Fruit fly (Drosophila melanogaster) whole organism, wandering third instar larva: Measurements from ENCODE around the gene Dsor1.

ENCODE experiments used
- Abd-B ChIP-seq: fragments of >200 bp; optimal IDR thresholded peaks from 2 replicates; lab custom pipeline; 2017; ENCODE audit warnings: missing biosample characterization, missing genetic modification characterization
- CG32264 ChIP-seq: fragments of 200-800 bp; sonication (Bioruptor generic); optimal IDR thresholded peaks from 2 replicates; lab custom pipeline; 2016; ENCODE audit warnings: missing biosample characterization, missing genetic modification characterization
- CG9705 ChIP-seq: fragments of 200-800 bp; sonication (Bioruptor generic); optimal IDR thresholded peaks from 2 replicates; lab custom pipeline; 2018; ENCODE audit warnings: missing biosample characterization, mild to moderate bottlenecking, missing genetic modification characterization
- CrebA ChIP-seq: fragments of 200-800 bp; sonication (Bioruptor generic); optimal IDR thresholded peaks from 2 replicates; lab custom pipeline; 2016; ENCODE audit warnings: missing biosample characterization, mild to moderate bottlenecking, missing genetic modification characterization, borderline replicate concordance
- Dfd ChIP-seq: fragments of >200 bp; optimal IDR thresholded peaks from 2 replicates; lab custom pipeline; 2017; ENCODE audit warnings: missing biosample characterization, missing genetic modification characterization
- Dif ChIP-seq: fragments of 200-275, 200-300 bp; sonication (Bioruptor generic); optimal IDR thresholded peaks from 2 replicates; lab custom pipeline; 2018; ENCODE audit warnings: missing biosample characterization, missing genetic modification characterization; ENCODE audit not compliant: partially characterized antibody
- GATAd ChIP-seq: sonication (Bioruptor generic); optimal IDR thresholded peaks from 2 replicates; lab custom pipeline; 2016; ENCODE audit warnings: missing biosample characterization, missing genetic modification characterization
- HLH106 ChIP-seq: fragments of 200-800 bp; optimal IDR thresholded peaks from 3 replicates; lab custom pipeline; 2019; ENCODE audit warnings: missing biosample characterization, mild to moderate bottlenecking, missing genetic modification characterization, moderate library complexity
- Hnf4 ChIP-seq: fragments of 200-800 bp; sonication (Bioruptor generic); optimal IDR thresholded peaks from 2 replicates; lab custom pipeline; 2016; ENCODE audit warnings: missing biosample characterization, mild to moderate bottlenecking, missing genetic modification characterization
- Hr78 ChIP-seq: fragments of >200 bp; optimal IDR thresholded peaks from 2 replicates; lab custom pipeline; 2017; ENCODE audit warnings: missing biosample characterization, missing genetic modification characterization
- Hr83 ChIP-seq: fragments of 200-300 bp; sonication (Bioruptor generic); optimal IDR thresholded peaks from 2 replicates; lab custom pipeline; 2016; ENCODE audit warnings: missing biosample characterization, mild to moderate bottlenecking, missing genetic modification characterization, moderate library complexity; ENCODE audit not compliant: poor library complexity, severe bottlenecking
- Jra ChIP-seq: sonication (Bioruptor generic); optimal IDR thresholded peaks from 2 replicates; lab custom pipeline; 2016; ENCODE audit warnings: missing biosample characterization, missing genetic modification characterization
- Mio ChIP-seq: sonication (Bioruptor generic); optimal IDR thresholded peaks from 2 replicates; lab custom pipeline; 2016; ENCODE audit warnings: missing biosample characterization, missing genetic modification characterization
- Myc ChIP-seq: fragments of >200 bp; optimal IDR thresholded peaks from 2 replicates; lab custom pipeline; 2017
- N ChIP-seq: fragments of >200 bp; optimal IDR thresholded peaks from 2 replicates; lab custom pipeline; 2018; ENCODE audit warnings: missing biosample characterization, missing external identifiers, missing genetic modification characterization
- OdsH ChIP-seq: fragments of 200-800 bp; sonication (Bioruptor generic); optimal IDR thresholded peaks from 2 replicates; lab custom pipeline; 2016; ENCODE audit warnings: missing biosample characterization, mild to moderate bottlenecking, missing genetic modification characterization
- Rel ChIP-seq, 2 experiments: fragments of 200-800 bp; sonication (Bioruptor generic) in 1 of 2; optimal IDR thresholded peaks; 2 replicates in 1 of 2; 3 replicates in 1 of 2; lab custom pipeline; 2016 to 2019; ENCODE audit warnings: mild to moderate bottlenecking in 2 of 2, missing biosample characterization in 2 of 2, missing genetic modification characterization in 2 of 2, moderate library complexity in 1 of 2
- Sp1 ChIP-seq: fragments of 200-800 bp; sonication (Bioruptor generic); optimal IDR thresholded peaks from 3 replicates; lab custom pipeline; 2019; ENCODE audit warnings: missing biosample characterization, mild to moderate bottlenecking, missing genetic modification characterization, moderate library complexity
- Vsx2 ChIP-seq: fragments of 200-300, 225-300 bp; sonication (Bioruptor generic); optimal IDR thresholded peaks from 2 replicates; lab custom pipeline; 2018; ENCODE audit warnings: missing biosample characterization, missing genetic modification characterization; ENCODE audit not compliant: partially characterized antibody
- br ChIP-seq: fragments of 200-800 bp; sonication (Bioruptor generic); optimal IDR thresholded peaks from 2 replicates; lab custom pipeline; 2016; ENCODE audit warnings: missing biosample characterization, missing genetic modification characterization
- brk ChIP-seq: fragments of 200-800 bp; sonication (Bioruptor generic); optimal IDR thresholded peaks from 2 replicates; lab custom pipeline; 2016; ENCODE audit warnings: missing biosample characterization, mild to moderate bottlenecking, missing genetic modification characterization
- dl ChIP-seq, 2 experiments: fragments of 175-275, 200-275 bp in 1 of 2; fragments of 200-275 bp in 1 of 2; sonication (Bioruptor generic); optimal IDR thresholded peaks; lab custom pipeline; 2018; ENCODE audit warnings: mild to moderate bottlenecking in 2 of 2, missing biosample characterization in 2 of 2, missing genetic modification characterization in 2 of 2, moderate library complexity in 2 of 2; ENCODE audit not compliant: partially characterized antibody in 2 of 2, insufficient read depth in 1 of 2
- dmrt93B ChIP-seq: fragments of 200-800 bp; sonication (Bioruptor generic); optimal IDR thresholded peaks from 2 replicates; lab custom pipeline; 2018; ENCODE audit warnings: missing biosample characterization, mild to moderate bottlenecking, missing genetic modification characterization
- dsf ChIP-seq: sonication (Bioruptor generic); optimal IDR thresholded peaks from 2 replicates; lab custom pipeline; 2016; ENCODE audit warnings: missing biosample characterization, missing genetic modification characterization, borderline replicate concordance
- ey ChIP-seq: fragments of 200-800 bp; sonication (Bioruptor generic); optimal IDR thresholded peaks from 2 replicates; lab custom pipeline; 2016; ENCODE audit warnings: missing biosample characterization, missing genetic modification characterization
- foxo ChIP-seq, 2 experiments: fragments of 200-800 bp; sonication (Bioruptor generic); optimal IDR thresholded peaks; 2 replicates in 1 of 2; 3 replicates in 1 of 2; lab custom pipeline; 2016 to 2017; ENCODE audit warnings: missing biosample characterization in 2 of 2, missing genetic modification characterization in 2 of 2
- fru ChIP-seq: fragments of 200-800 bp; sonication (Bioruptor generic); optimal IDR thresholded peaks from 3 replicates; lab custom pipeline; 2016; ENCODE audit warnings: missing biosample characterization, mild to moderate bottlenecking, missing genetic modification characterization
- h ChIP-seq: fragments of 200-800 bp; sonication (Bioruptor generic); optimal IDR thresholded peaks from 3 replicates; lab custom pipeline; 2016; ENCODE audit warnings: missing biosample characterization, mild to moderate bottlenecking, missing genetic modification characterization
- jim ChIP-seq: fragments of 175-275, 200-325 bp; sonication (Bioruptor generic); optimal IDR thresholded peaks from 2 replicates; lab custom pipeline; 2016; ENCODE audit warnings: missing biosample characterization, mild to moderate bottlenecking, missing genetic modification characterization
- lola ChIP-seq: fragments of >200 bp; optimal IDR thresholded peaks from 2 replicates; lab custom pipeline; 2017; ENCODE audit warnings: missing biosample characterization, missing genetic modification characterization
- pan ChIP-seq: fragments of >200 bp; optimal IDR thresholded peaks from 2 replicates; lab custom pipeline; 2017
- psq ChIP-seq: fragments of 200-800 bp; sonication (Bioruptor generic); optimal IDR thresholded peaks from 3 replicates; lab custom pipeline; 2017; ENCODE audit warnings: missing biosample characterization, mild to moderate bottlenecking, missing genetic modification characterization, moderate library complexity
- rgr ChIP-seq: fragments of 200-800 bp; sonication (Bioruptor generic); optimal IDR thresholded peaks from 3 replicates; lab custom pipeline; 2016; ENCODE audit warnings: missing biosample characterization, mild to moderate bottlenecking, missing genetic modification characterization
- sage ChIP-seq: fragments of 200-800 bp; sonication (Bioruptor generic); optimal IDR thresholded peaks from 2 replicates; lab custom pipeline; 2016; ENCODE audit warnings: missing biosample characterization, mild to moderate bottlenecking, missing genetic modification characterization
- sv ChIP-seq: fragments of 200-800 bp; sonication (Bioruptor generic); optimal IDR thresholded peaks from 3 replicates; lab custom pipeline; 2016; ENCODE audit warnings: missing biosample characterization, missing genetic modification characterization
- tai ChIP-seq: sonication (Bioruptor generic); optimal IDR thresholded peaks from 2 replicates; lab custom pipeline; 2016; ENCODE audit warnings: missing biosample characterization, missing genetic modification characterization
- usp ChIP-seq: fragments of >200 bp; optimal IDR thresholded peaks from 2 replicates; lab custom pipeline; 2017; ENCODE audit warnings: missing biosample characterization, missing genetic modification characterization
- woc ChIP-seq: sonication (Bioruptor generic); optimal IDR thresholded peaks from 2 replicates; lab custom pipeline; 2016; ENCODE audit warnings: missing biosample characterization, mild to moderate bottlenecking, missing genetic modification characterization

Gene Dsor1

DNA sequence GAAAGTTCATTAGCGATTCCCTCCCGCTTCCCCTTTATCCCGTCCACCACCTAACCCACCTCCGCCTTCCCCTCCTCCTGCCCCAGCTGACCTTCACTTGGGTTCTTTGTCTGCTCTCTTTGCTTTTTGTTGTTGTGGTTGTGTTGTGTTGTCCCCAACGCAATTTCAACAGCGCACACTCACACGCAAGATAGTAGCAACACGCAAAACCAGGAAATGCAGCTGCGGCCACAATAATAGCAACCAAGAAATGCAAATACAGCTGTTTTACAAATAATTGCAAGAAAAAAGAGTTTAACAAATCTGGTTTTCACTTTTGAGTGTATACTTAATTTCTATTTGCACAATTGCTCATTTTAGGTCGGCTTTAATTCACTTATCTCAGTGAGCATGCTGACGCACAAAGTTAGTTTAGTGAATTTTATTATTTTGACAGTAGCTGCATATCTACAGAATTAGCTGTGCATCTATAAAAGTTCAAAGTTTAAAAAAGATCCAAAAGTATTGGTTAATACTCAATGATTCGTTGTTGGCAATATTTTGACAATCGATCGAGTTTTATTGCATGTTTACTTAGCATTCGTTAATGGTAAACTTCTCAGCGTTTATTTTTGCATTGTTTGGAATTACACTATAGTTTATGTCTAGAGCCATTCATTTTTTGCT lies 4.2 kb downstream of the Dsor1 start:
- TF ChIP-seq Jra (peak; percentile 50), ey (GFP tag; lab: Kevin White, UChicago) (peak; percentile 66), h (GFP tag; lab: Kevin White, UChicago) (peak; percentile 58), dmrt93B (GFP tag; lab: Kevin White, UChicago) (no peak), tai (GFP tag; lab: Kevin White, UChicago) (no peak), Sp1 (GFP tag; lab: Kevin White, UChicago) (peak; percentile 56), rgr (GFP tag; lab: Kevin White, UChicago) (peak; percentile 66), br (GFP tag; lab: Kevin White, UChicago) (peak; percentile 55), lola (GFP tag; lab: Kevin White, UChicago) (no peak), CG9705 (peak; percentile 43), dsf (GFP tag; lab: Kevin White, UChicago) (no peak), psq (GFP tag; lab: Kevin White, UChicago) (peak; percentile 25), usp (GFP tag; lab: Kevin White, UChicago) (no peak), N (GFP tag; lab: Kevin White, UChicago) (no peak), HLH106 (tag; lab: Kevin White, UChicago) (peak; percentile 61), foxo (GFP tag; optimal IDR thresholded peaks at IDR 0.05; lab: Kevin White, UChicago) (peak in 1 of 2 experiments; percentile 70), Dfd (GFP tag; lab: Kevin White, UChicago) (no peak), Myc (lab: Kevin White, UChicago) (no peak), Dif (no peak), brk (GFP tag; lab: Kevin White, UChicago) (no peak), OdsH (peak; percentile 49), Hr78 (GFP tag; lab: Kevin White, UChicago) (no peak), woc (peak; percentile 62), sv (GFP tag; lab: Kevin White, UChicago) (no peak), Abd-B (GFP tag; lab: Kevin White, UChicago) (no peak), fru (GFP tag; lab: Kevin White, UChicago) (peak; percentile 53), Hr83 (peak; percentile 24), CrebA (no peak), dl (GFP tag; optimal IDR thresholded peaks at IDR 0.05; lab: Kevin White, UChicago; ENCODE audit: insufficient read depth in 1 of 2, partially characterized antibody in 2 of 2) (no peak), Mio (GFP tag; lab: Kevin White, UChicago) (no peak), Rel (GFP tag; optimal IDR thresholded peaks at IDR 0.05; lab: Kevin White, UChicago) (no peak), Rel (tag; optimal IDR thresholded peaks at IDR 0.05; lab: Kevin White, UChicago) (peak; percentile 39), GATAd (GFP tag; lab: Kevin White, UChicago) (no peak), CG32264 (GFP tag; lab: Kevin White, UChicago) (no peak), jim (GFP tag; lab: Kevin White, UChicago) (no peak), sage (GFP tag; lab: Kevin White, UChicago) (no peak), pan (lab: Kevin White, UChicago) (no peak), Vsx2 (GFP tag; lab: Kevin White, UChicago) (no peak), Hnf4 (GFP tag; lab: Kevin White, UChicago) (peak; percentile 72)

DNA sequence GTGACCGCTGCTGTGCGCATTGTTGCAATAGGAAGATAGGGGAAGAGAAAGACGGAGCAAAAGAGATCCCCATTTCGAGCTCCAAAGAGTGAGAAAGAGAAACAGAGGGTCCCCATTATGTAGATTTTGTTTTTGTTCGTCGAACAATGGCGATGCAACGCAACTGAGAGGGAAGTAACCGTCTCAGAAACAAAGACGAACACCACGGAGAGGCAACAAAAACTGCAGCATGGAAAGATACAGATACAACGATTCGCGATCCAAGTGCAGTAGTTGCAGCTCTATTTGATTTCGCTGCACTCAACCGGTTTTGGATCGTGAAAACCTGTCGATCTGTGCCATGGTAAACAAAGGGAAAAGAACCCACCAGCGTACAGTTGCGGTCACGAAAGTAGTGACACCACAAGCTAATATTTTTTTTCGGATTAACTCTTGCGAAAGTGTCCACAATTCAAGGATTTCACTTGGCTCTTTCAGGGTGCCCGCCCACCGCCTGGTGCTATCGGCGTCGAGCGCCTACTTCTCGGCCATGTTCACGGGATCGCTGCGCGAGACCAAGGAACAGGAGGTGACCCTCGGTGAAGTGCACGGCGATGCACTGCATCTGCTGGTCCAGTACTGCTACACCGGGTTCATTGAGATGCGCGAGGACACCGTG lies 5.0 kb downstream of the Dsor1 start:
- TF ChIP-seq woc (peak; percentile 7), Rel (GFP tag; optimal IDR thresholded peaks at IDR 0.05; lab: Kevin White, UChicago) (no peak), Rel (tag; optimal IDR thresholded peaks at IDR 0.05; lab: Kevin White, UChicago) (peak; percentile 6), sage (GFP tag; lab: Kevin White, UChicago) (no peak), HLH106 (tag; lab: Kevin White, UChicago) (peak; percentile 5)
